Worm (Caenorhabditis elegans) whole organism, young adult: ENCODE measurements around the gene ant-1.4.

Experiments used
- B0261.1 ChIP-seq: sonication (generic microtip); optimal IDR thresholded peaks from 2 replicates; lab custom pipeline; 2016; ENCODE audit warnings: mild to moderate bottlenecking, missing genetic modification characterization, moderate library complexity, missing compliant biosample characterization
- F23B12.7 ChIP-seq: sonication (generic microtip); optimal IDR thresholded peaks from 2 replicates; lab custom pipeline; 2017; ENCODE audit warnings: missing genetic modification characterization, mild to moderate bottlenecking, missing compliant biosample characterization, antibody characterized with exemption, moderate library complexity; ENCODE audit not compliant: insufficient read depth
- F39B2.1 ChIP-seq: fragments of 200-800 bp; sonication (Bioruptor generic); IDR thresholded peaks from 2 replicates; pipeline ENCODE4 v1.3.6; 2022; ENCODE audit warnings: missing genetic modification reagents, missing genetic modification characterization, missing compliant biosample characterization
- F52B5.7 ChIP-seq: sonication (generic microtip); optimal IDR thresholded peaks from 2 replicates; lab custom pipeline; 2016; ENCODE audit warnings: mild to moderate bottlenecking, missing genetic modification characterization, missing compliant biosample characterization
- F55B11.4 ChIP-seq: sonication (generic microtip); optimal IDR thresholded peaks from 2 replicates; lab custom pipeline; 2016; ENCODE audit warnings: missing compliant biosample characterization, missing genetic modification characterization, borderline replicate concordance; ENCODE audit not compliant: insufficient read depth
- F57C9.4 ChIP-seq: sonication (generic microtip); optimal IDR thresholded peaks from 2 replicates; lab custom pipeline; 2017; ENCODE audit warnings: mild to moderate bottlenecking, missing genetic modification characterization, missing compliant biosample characterization
- K12H6.12 ChIP-seq: fragments of 200-800 bp; sonication (Bioruptor generic); optimal IDR thresholded peaks from 2 replicates; lab custom pipeline; 2018; ENCODE audit warnings: mild to moderate bottlenecking, missing genetic modification characterization, missing compliant biosample characterization
- Y53F4B.3 ChIP-seq: fragments of 200-800 bp; sonication (Bioruptor generic); IDR thresholded peaks from 2 replicates; pipeline ENCODE4 v1.3.6; 2022; ENCODE audit warnings: missing genetic modification reagents, missing genetic modification characterization, missing compliant biosample characterization
- Y53G8AR.9 ChIP-seq: fragments of 200-800 bp; sonication (Bioruptor generic); conservative IDR thresholded peaks from 2 replicates; pipeline ENCODE4 v1.3.6; 2022; ENCODE audit warnings: missing genetic modification reagents, missing genetic modification characterization, missing compliant biosample characterization
- Y67H2A.10 ChIP-seq: fragments of 200-800 bp; sonication (Bioruptor generic); conservative IDR thresholded peaks from 2 replicates; pipeline ENCODE4 v1.3.6; 2022; ENCODE audit warnings: missing genetic modification reagents, missing genetic modification characterization, missing compliant biosample characterization
- ZK185.1 ChIP-seq: sonication (generic microtip); optimal IDR thresholded peaks from 2 replicates; lab custom pipeline; 2016; ENCODE audit warnings: mild to moderate bottlenecking, missing genetic modification characterization, missing compliant biosample characterization; ENCODE audit not compliant: poor library complexity, severe bottlenecking
- bed-1 ChIP-seq: fragments of 200-800 bp; sonication (Bioruptor generic); IDR thresholded peaks from 2 replicates; pipeline ENCODE4 v1.3.6; 2022; ENCODE audit warnings: missing genetic modification reagents, missing genetic modification characterization, missing compliant biosample characterization
- cebp-2 ChIP-seq: fragments of 200-800 bp; sonication (Bioruptor generic); IDR thresholded peaks from 2 replicates; pipeline ENCODE4 v1.3.6; 2022; ENCODE audit warnings: missing genetic modification characterization, missing compliant biosample characterization
- dpff-1 ChIP-seq: sonication (generic microtip); optimal IDR thresholded peaks from 2 replicates; lab custom pipeline; 2017; ENCODE audit warnings: mild to moderate bottlenecking, missing genetic modification characterization, missing compliant biosample characterization
- dpl-1 ChIP-seq: fragments of 150-350 bp; optimal IDR thresholded peaks from 2 replicates; lab custom pipeline; 2014; ENCODE audit warnings: missing biosample characterization, missing genetic modification reagents, missing genetic modification characterization
- egl-18 ChIP-seq: fragments of 200-800 bp; sonication (Bioruptor generic); IDR thresholded peaks from 2 replicates; pipeline ENCODE4 v1.3.6; 2022; ENCODE audit warnings: missing genetic modification reagents, missing genetic modification characterization, missing compliant biosample characterization
- ets-4 ChIP-seq: fragments of 200-800 bp; sonication (Bioruptor generic); optimal IDR thresholded peaks from 2 replicates; lab custom pipeline; 2018; ENCODE audit warnings: mild to moderate bottlenecking, missing genetic modification characterization, missing compliant biosample characterization
- fkh-3 ChIP-seq: sonication (generic microtip); optimal IDR thresholded peaks from 2 replicates; lab custom pipeline; 2016; ENCODE audit warnings: mild to moderate bottlenecking, missing genetic modification characterization, missing compliant biosample characterization
- him-1 ChIP-seq: sonication (generic microtip); optimal IDR thresholded peaks from 2 replicates; lab custom pipeline; 2016; ENCODE audit warnings: missing genotype, missing genetic modification reagents, missing genetic modification characterization, missing compliant biosample characterization
- let-526 ChIP-seq: fragments of 200-800 bp; sonication (Bioruptor generic); IDR thresholded peaks from 2 replicates; pipeline ENCODE4 v1.3.6; 2022; ENCODE audit warnings: missing genetic modification reagents, missing genetic modification characterization, missing compliant biosample characterization
- lin-35 ChIP-seq, 3 experiments: fragments of 150-350 bp in 2 of 3; sonication (generic microtip) in 1 of 3; optimal IDR thresholded peaks; 2 replicates each; lab custom pipeline; 2014 to 2018; ENCODE audit warnings: missing biosample characterization in 3 of 3, missing genetic modification characterization in 3 of 3, missing genetic modification reagents in 3 of 3
- lsy-27 ChIP-seq: sonication (generic microtip); optimal IDR thresholded peaks from 2 replicates; lab custom pipeline; 2017; ENCODE audit warnings: missing genetic modification characterization, mild to moderate bottlenecking, missing compliant biosample characterization, antibody characterized with exemption, missing genotype, borderline replicate concordance; ENCODE audit not compliant: insufficient read depth
- madf-3 ChIP-seq: fragments of 200-800 bp; sonication (Bioruptor generic); IDR thresholded peaks from 2 replicates; pipeline ENCODE4 v1.3.6; 2022; ENCODE audit warnings: missing genetic modification reagents, missing genetic modification characterization, missing compliant biosample characterization
- nfya-2 ChIP-seq: fragments of 200-800 bp; sonication (Bioruptor generic); IDR thresholded peaks from 2 replicates; pipeline ENCODE4 v1.3.6; 2022; ENCODE audit warnings: missing genetic modification reagents, missing genetic modification characterization, missing compliant biosample characterization
- nfyb-1 ChIP-seq: fragments of 200-800 bp; sonication (Bioruptor generic); IDR thresholded peaks from 2 replicates; pipeline ENCODE4 v1.3.6; 2022; ENCODE audit warnings: missing genetic modification reagents, missing genetic modification characterization, missing compliant biosample characterization
- nhr-120 ChIP-seq: fragments of 200-800 bp; sonication (Bioruptor generic); IDR thresholded peaks from 2 replicates; pipeline ENCODE4 v1.3.6; 2022; ENCODE audit warnings: missing genetic modification characterization, missing compliant biosample characterization
- nhr-27 ChIP-seq: fragments of 200-800 bp; sonication (Bioruptor generic); optimal IDR thresholded peaks from 2 replicates; lab custom pipeline; 2018; ENCODE audit warnings: mild to moderate bottlenecking, missing genetic modification characterization, moderate library complexity, missing compliant biosample characterization
- nhr-80 ChIP-seq: sonication (generic microtip); optimal IDR thresholded peaks from 2 replicates; lab custom pipeline; 2016; ENCODE audit warnings: missing genetic modification characterization, missing compliant biosample characterization
- pha-4 ChIP-seq: fragments of 150-350 bp; sonication (generic microtip); optimal IDR thresholded peaks from 2 replicates; lab custom pipeline; 2014; ENCODE audit warnings: missing biosample characterization, missing genetic modification reagents, missing genetic modification characterization
- sdz-38 ChIP-seq: sonication (generic microtip); optimal IDR thresholded peaks from 2 replicates; lab custom pipeline; 2016; ENCODE audit warnings: missing genotype, missing genetic modification characterization, missing compliant biosample characterization
- snpc-1.1 ChIP-seq: sonication (generic microtip); optimal IDR thresholded peaks from 2 replicates; lab custom pipeline; 2017; ENCODE audit warnings: missing genetic modification characterization, mild to moderate bottlenecking, missing compliant biosample characterization, antibody characterized with exemption, moderate library complexity, missing genotype, missing genetic modification reagents; ENCODE audit not compliant: insufficient read depth
- sptf-2 ChIP-seq: fragments of 200-800 bp; sonication (Bioruptor generic); optimal IDR thresholded peaks from 2 replicates; lab custom pipeline; 2018; ENCODE audit warnings: mild to moderate bottlenecking, missing genetic modification characterization, missing compliant biosample characterization
- tbp1 ChIP-seq: fragments of 200-800 bp; sonication (Bioruptor generic); optimal IDR thresholded peaks from 2 replicates; lab custom pipeline; 2018; ENCODE audit warnings: mild to moderate bottlenecking, missing genetic modification characterization, missing compliant biosample characterization
- tbx-9 ChIP-seq: sonication (generic microtip); optimal IDR thresholded peaks from 2 replicates; lab custom pipeline; 2016; ENCODE audit warnings: borderline replicate concordance, missing genetic modification characterization, inconsistent platforms, missing compliant biosample characterization
- tlf-1 ChIP-seq: fragments of 200-800 bp; sonication (Bioruptor generic); optimal IDR thresholded peaks from 2 replicates; lab custom pipeline; 2018; ENCODE audit warnings: mild to moderate bottlenecking, missing genetic modification characterization, missing compliant biosample characterization
- xnd-1 ChIP-seq: sonication (generic microtip); optimal IDR thresholded peaks from 2 replicates; lab custom pipeline; 2016; ENCODE audit warnings: missing genotype, missing genetic modification reagents, missing genetic modification characterization, missing compliant biosample characterization
- zfh-2 ChIP-seq: fragments of 200-800 bp; sonication (Bioruptor generic); conservative IDR thresholded peaks from 2 replicates; pipeline ENCODE4 v1.3.6; 2022; ENCODE audit warnings: missing genetic modification reagents, missing genetic modification characterization, missing compliant biosample characterization
- ztf-28 ChIP-seq: fragments of 200-800 bp; sonication (Bioruptor generic); IDR thresholded peaks from 2 replicates; pipeline ENCODE4 v1.3.6; 2022; ENCODE audit warnings: missing genetic modification reagents, missing genetic modification characterization, missing compliant biosample characterization
- ztf-3 ChIP-seq: fragments of 200-800 bp; sonication (Bioruptor generic); optimal IDR thresholded peaks from 2 replicates; lab custom pipeline; 2018; ENCODE audit warnings: mild to moderate bottlenecking, missing genetic modification characterization, missing compliant biosample characterization
- ztf-6 ChIP-seq: fragments of 200-800 bp; sonication (Bioruptor generic); IDR thresholded peaks from 2 replicates; pipeline ENCODE4 v1.3.6; 2022; ENCODE audit warnings: missing genetic modification reagents, missing genetic modification characterization, missing compliant biosample characterization

Gene ant-1.4

ce11 chrIV:8453178-8453577 is 6.9 kb downstream of the ant-1.4 start (continued):
- TF ChIP-seq cebp-2 (GFP tag; lab: Robert Waterston, UW) (no peak), tbp1 (GFP tag; lab: Kevin White, UChicago) (peak; percentile 25)
- TF ChIP-seq, all 124 proteins: peak for 5

DNA sequence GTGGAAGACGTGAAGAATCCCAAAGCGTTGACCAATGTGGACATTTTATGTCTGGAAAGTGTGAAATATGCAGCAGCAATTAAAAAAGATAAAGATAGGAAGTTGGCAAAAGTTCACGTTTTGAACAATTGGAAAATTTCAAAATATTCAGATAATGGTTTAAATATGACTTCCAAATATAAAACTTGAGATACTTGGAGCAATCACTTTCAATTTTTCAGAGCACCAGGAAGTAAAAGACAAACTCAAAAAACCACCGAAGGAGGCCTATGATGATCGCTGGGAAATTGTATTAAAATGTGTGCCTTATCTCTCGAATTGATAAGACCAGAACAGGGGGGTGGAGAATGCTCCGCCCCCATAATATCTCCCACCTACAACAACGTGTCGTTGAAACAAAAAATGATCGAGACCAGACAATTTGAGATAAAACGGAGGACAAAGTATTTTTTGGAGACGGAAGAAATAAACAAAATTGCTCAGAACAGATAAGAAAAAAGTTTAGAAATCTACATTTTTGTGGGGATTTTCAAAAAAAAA is 8.3 kb downstream of the ant-1.4 start, which contains the start of gene eppl-1:
eppl-1 (minus strand) TSS at position 51 of the 540 bp plus-strand sequence.
- TF ChIP-seq sptf-2 (no peak), nhr-80 (tag; lab: Kevin White, UChicago) (peak; percentile 31)

DNA sequence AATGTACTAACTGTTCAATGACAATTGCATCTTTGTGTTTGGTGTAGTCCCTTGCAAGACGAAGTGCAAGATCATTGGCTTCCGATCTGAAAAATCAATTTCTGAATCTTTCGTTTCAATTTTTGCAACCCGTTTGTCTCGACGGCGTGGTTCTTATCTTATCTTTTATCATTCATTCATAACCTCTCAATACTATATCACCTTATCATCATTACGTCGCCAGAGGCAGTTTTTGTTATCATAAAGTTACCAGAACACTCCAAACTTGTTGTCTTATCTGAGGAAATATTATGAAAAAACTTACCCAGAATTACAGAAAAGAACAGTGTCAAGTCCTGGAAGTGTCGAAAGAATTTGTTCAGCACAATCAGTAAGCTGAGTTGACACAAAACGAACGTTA is 9.6 kb downstream of the ant-1.4 start:
- TF ChIP-seq madf-3 (GFP tag; lab: Robert Waterston, UW) (no peak), nhr-80 (tag; lab: Kevin White, UChicago) (peak; percentile 56)

- no peak for TF ChIP-seq let-526 (GFP tag; lab: Robert Waterston, UW)
- TF ChIP-seq nfyb-1 (GFP tag; lab: Robert Waterston, UW) = no peak
- TF ChIP-seq xnd-1 (tag; lab: Kevin White, UChicago) = no peak
- no peak for TF ChIP-seq F57C9.4 (tag; lab: Kevin White, UChicago)
- no peak for TF ChIP-seq nhr-27 (tag; lab: Kevin White, UChicago)
- TF ChIP-seq F55B11.4 (tag; lab: Kevin White, UChicago) = no peak
- TF ChIP-seq F52B5.7 (tag; lab: Kevin White, UChicago) = no peak
- TF ChIP-seq ztf-6 (GFP tag; lab: Robert Waterston, UW) = no peak
- TF ChIP-seq dpl-1 (GFP tag; lab: Kevin White, UChicago) = no peak
- TF ChIP-seq, all 124 proteins: peak for 0
Measured at ce11 chrIV:8449869-8450268, 10.2 kb downstream of the ant-1.4 start.

- TF ChIP-seq pha-4 (no peak), ztf-28 (GFP tag; lab: Robert Waterston, UW) (no peak), tbp1 (GFP tag; lab: Kevin White, UChicago) (no peak), dpff-1 (no peak), ZK185.1 (tag; lab: Kevin White, UChicago) (no peak), lsy-27 (tag; lab: Kevin White, UChicago) (no peak), tlf-1 (GFP tag; lab: Kevin White, UChicago) (no peak), egl-18 (GFP tag; lab: Robert Waterston, UW) (no peak), fkh-3 (tag; lab: Kevin White, UChicago) (no peak), F39B2.1 (no peak), snpc-1.1 (no peak), him-1 (tag; lab: Kevin White, UChicago) (no peak), nhr-120 (no peak), sdz-38 (tag; lab: Kevin White, UChicago) (no peak), tbx-9 (tag; lab: Kevin White, UChicago) (no peak)
Measured at ce11 chrIV:8446904-8447303, 13.2 kb downstream of the ant-1.4 start, which contains the start of gene T01B11.1. Gene T01B11.1, plus strand, starts transcription at chrIV:8447204.

ce11 chrIV:8432709-8433108 is 27.4 kb downstream of the ant-1.4 start, which contains the start of the genes T26A8.4 and pdtf-1:
Gene T26A8.4, minus strand, starts transcription at chrIV:8432893.
Gene pdtf-1, plus strand, starts transcription at chrIV:8433038.
- TF ChIP-seq lin-35 (GFP tag; optimal IDR thresholded peaks at IDR 0.05; lab: Kevin White, UChicago) (peak in 2 of 3 experiments; percentile 45 to 76), zfh-2 (GFP tag; lab: Robert Waterston, UW) (no peak), sptf-2 (no peak), ztf-3 (GFP tag; lab: Kevin White, UChicago) (no peak), Y53G8AR.9 (GFP tag; lab: Robert Waterston, UW) (peak; percentile 60; the same call in 1 of the 2 replicates), F57C9.4 (tag; lab: Kevin White, UChicago) (no peak), B0261.1 (tag; lab: Kevin White, UChicago) (no peak), Y53F4B.3 (GFP tag; lab: Robert Waterston, UW) (no peak), K12H6.12 (tag; lab: Kevin White, UChicago) (peak; percentile 90), bed-1 (GFP tag; lab: Robert Waterston, UW) (no peak), ets-4 (GFP tag; lab: Kevin White, UChicago) (no peak), Y67H2A.10 (GFP tag; lab: Robert Waterston, UW) (peak; percentile 88; the same call in 1 of the 2 replicates), nfya-2 (GFP tag; lab: Robert Waterston, UW) (no peak), F23B12.7 (peak; percentile 92)
